Fruit fly (Drosophila melanogaster) whole organism, prepupa: ENCODE measurements around the gene CG1416.

Experiments
- Blimp-1 ChIP-seq: fragments of 200-800 bp; sonication (Bioruptor generic); optimal IDR thresholded peaks from 3 replicates; lab custom pipeline; 2017; ENCODE audit warnings: missing biosample characterization, missing genetic modification characterization, mild to moderate bottlenecking, moderate library complexity, missing genetic modification reagents
- CG10631 ChIP-seq: fragments of 200-800 bp; sonication (Bioruptor generic); optimal IDR thresholded peaks from 2 replicates; lab custom pipeline; 2016; ENCODE audit warnings: missing biosample characterization, missing genetic modification characterization
- CG10669 ChIP-seq: fragments of 200-800 bp; sonication (Bioruptor generic); optimal IDR thresholded peaks from 3 replicates; lab custom pipeline; 2018; ENCODE audit warnings: missing biosample characterization, mild to moderate bottlenecking, missing genetic modification characterization, moderate library complexity
- CG11762 ChIP-seq: fragments of 200-800 bp; sonication (Bioruptor generic); optimal IDR thresholded peaks from 3 replicates; lab custom pipeline; 2016; ENCODE audit warnings: missing biosample characterization, missing genetic modification characterization; ENCODE audit not compliant: insufficient read depth
- CG11902 ChIP-seq: fragments of 200-800 bp; sonication (Bioruptor generic); optimal IDR thresholded peaks from 3 replicates; lab custom pipeline; 2016; ENCODE audit warnings: missing biosample characterization, missing genetic modification characterization
- CG1621 ChIP-seq: fragments of 200-800 bp; sonication (Bioruptor generic); optimal IDR thresholded peaks from 3 replicates; lab custom pipeline; 2018; ENCODE audit warnings: missing biosample characterization, mild to moderate bottlenecking, missing genetic modification characterization
- CG31627 ChIP-seq: fragments of 200-800 bp; sonication (Bioruptor generic); optimal IDR thresholded peaks from 3 replicates; lab custom pipeline; 2016; ENCODE audit warnings: missing biosample characterization, missing genetic modification characterization
- CG32006 ChIP-seq: fragments of 200-800 bp; sonication (Bioruptor generic); optimal IDR thresholded peaks from 3 replicates; lab custom pipeline; 2017; ENCODE audit warnings: missing biosample characterization, mild to moderate bottlenecking, missing genetic modification characterization
- CG3919 ChIP-seq: fragments of 200-800 bp; sonication (Bioruptor generic); optimal IDR thresholded peaks from 3 replicates; lab custom pipeline; 2016; ENCODE audit warnings: missing biosample characterization, missing genetic modification characterization
- CG6163 ChIP-seq: fragments of 200-800 bp; sonication (Bioruptor generic); IDR thresholded peaks from 3 replicates; pipeline ENCODE4 v1.3.6; 2022; ENCODE audit warnings: missing biosample characterization, missing genetic modification characterization
- CG6808 ChIP-seq: fragments of 200-800 bp; sonication (Bioruptor generic); optimal IDR thresholded peaks from 3 replicates; lab custom pipeline; 2017; ENCODE audit warnings: missing biosample characterization, missing genetic modification characterization, mild to moderate bottlenecking, moderate library complexity, missing genetic modification reagents
- CG7368 ChIP-seq: fragments of 200-800 bp; sonication (Bioruptor generic); optimal IDR thresholded peaks from 3 replicates; lab custom pipeline; 2016; ENCODE audit warnings: missing biosample characterization, missing genetic modification characterization
- CG8119 ChIP-seq: fragments of 200-800 bp; sonication (Bioruptor generic); IDR thresholded peaks from 3 replicates; pipeline ENCODE4 v1.3.6; 2022; ENCODE audit warnings: missing biosample characterization, missing genetic modification characterization
- CG8632 ChIP-seq: fragments of 200-800 bp; sonication (Bioruptor generic); optimal IDR thresholded peaks from 3 replicates; lab custom pipeline; 2016; ENCODE audit warnings: missing biosample characterization, missing genetic modification characterization
- CG9139 ChIP-seq: fragments of 200-800 bp; sonication (Bioruptor generic); optimal IDR thresholded peaks from 3 replicates; lab custom pipeline; 2017; ENCODE audit warnings: missing biosample characterization, mild to moderate bottlenecking, missing genetic modification characterization
- Eip75B ChIP-seq: fragments of 200-800 bp; sonication (Bioruptor generic); optimal IDR thresholded peaks from 3 replicates; lab custom pipeline; 2016; ENCODE audit warnings: missing biosample characterization, missing genetic modification characterization
- Eip78C ChIP-seq: fragments of 200-800 bp; sonication (Bioruptor generic); peaks from one replicate; lab custom pipeline; 2016; ENCODE audit warnings: missing biosample characterization, missing genetic modification characterization
- Ets96B ChIP-seq: fragments of 200-800 bp; optimal IDR thresholded peaks from 2 replicates; lab custom pipeline; 2019; ENCODE audit warnings: missing biosample characterization, mild to moderate bottlenecking, missing genetic modification characterization, moderate library complexity
- Gug ChIP-seq: fragments of 200-800 bp; sonication (Bioruptor generic); IDR thresholded peaks from 2 replicates; pipeline ENCODE4 v1.3.6; 2022; ENCODE audit warnings: missing biosample characterization, missing genetic modification characterization
- Hr38 ChIP-seq: sonication (Bioruptor generic); optimal IDR thresholded peaks from 2 replicates; lab custom pipeline; 2016; ENCODE audit warnings: missing biosample characterization, missing genetic modification characterization
- Lpt ChIP-seq: fragments of 200-800 bp; sonication (Bioruptor generic); optimal IDR thresholded peaks from 3 replicates; lab custom pipeline; 2016; ENCODE audit warnings: missing biosample characterization, missing genetic modification characterization
- Met ChIP-seq: fragments of 200-800 bp; sonication (Bioruptor generic); optimal IDR thresholded peaks from 3 replicates; lab custom pipeline; 2016; ENCODE audit warnings: missing biosample characterization, missing genetic modification characterization
- OdsH ChIP-seq: fragments of 200-800 bp; sonication (Bioruptor generic); optimal IDR thresholded peaks from 3 replicates; lab custom pipeline; 2016; ENCODE audit warnings: missing biosample characterization, missing genetic modification characterization
- Sox102F ChIP-seq: fragments of 200-800 bp; sonication (Bioruptor generic); optimal IDR thresholded peaks from 2 replicates; lab custom pipeline; 2016; ENCODE audit warnings: missing biosample characterization, mild to moderate bottlenecking, missing genetic modification characterization
- Sox14 ChIP-seq: fragments of 200-800 bp; sonication (Bioruptor generic); optimal IDR thresholded peaks from 3 replicates; lab custom pipeline; 2016; ENCODE audit warnings: missing biosample characterization, missing genetic modification characterization
- achi ChIP-seq: fragments of 200-800 bp; sonication (Bioruptor generic); optimal IDR thresholded peaks from 3 replicates; lab custom pipeline; 2016; ENCODE audit warnings: missing biosample characterization, missing genetic modification characterization
- cyc ChIP-seq: fragments of 200-800 bp; sonication (Bioruptor generic); optimal IDR thresholded peaks from 3 replicates; lab custom pipeline; 2016; ENCODE audit warnings: missing biosample characterization, missing genetic modification characterization
- dac ChIP-seq: fragments of 200-800 bp; sonication (Bioruptor generic); optimal IDR thresholded peaks from 2 replicates; lab custom pipeline; 2017; ENCODE audit warnings: missing biosample characterization, mild to moderate bottlenecking, missing genetic modification characterization
- dsx ChIP-seq: fragments of 200-800 bp; optimal IDR thresholded peaks from 3 replicates; lab custom pipeline; 2019; ENCODE audit warnings: missing biosample characterization, mild to moderate bottlenecking, missing genetic modification characterization, moderate library complexity; ENCODE audit not compliant: poor library complexity, severe bottlenecking
- esn ChIP-seq: fragments of 200-800 bp; sonication (Bioruptor generic); optimal IDR thresholded peaks from 2 replicates; lab custom pipeline; 2016; ENCODE audit warnings: missing biosample characterization, mild to moderate bottlenecking, missing genetic modification characterization, moderate library complexity
- fd85E ChIP-seq: fragments of 200-800 bp; sonication (Bioruptor generic); optimal IDR thresholded peaks from 3 replicates; lab custom pipeline; 2016; ENCODE audit warnings: missing biosample characterization, missing genetic modification characterization
- fkh ChIP-seq: fragments of 200-800 bp; sonication (Bioruptor generic); optimal IDR thresholded peaks from 3 replicates; lab custom pipeline; 2017; ENCODE audit warnings: missing biosample characterization, mild to moderate bottlenecking, missing genetic modification characterization, moderate library complexity
- lz ChIP-seq: fragments of 200-800 bp; sonication (Bioruptor generic); optimal IDR thresholded peaks from 3 replicates; lab custom pipeline; 2016; ENCODE audit warnings: missing biosample characterization, missing genetic modification characterization
- net ChIP-seq: fragments of 200-800 bp; sonication (Bioruptor generic); optimal IDR thresholded peaks from 3 replicates; lab custom pipeline; 2016; ENCODE audit warnings: missing biosample characterization, missing genetic modification characterization
- salr ChIP-seq, 2 experiments: fragments of 200-800 bp; sonication (Bioruptor generic); optimal IDR thresholded peaks; 3 replicates each; lab custom pipeline; 2016 to 2018; ENCODE audit warnings: missing biosample characterization in 2 of 2, missing genetic modification characterization in 2 of 2, mild to moderate bottlenecking in 1 of 2
- ss ChIP-seq, 2 experiments: fragments of 200-800 bp; sonication (Bioruptor generic); optimal IDR thresholded peaks; 2 replicates in 1 of 2; 3 replicates in 1 of 2; lab custom pipeline; 2017 to 2018; ENCODE audit warnings: mild to moderate bottlenecking in 2 of 2, missing biosample characterization in 2 of 2, missing genetic modification characterization in 2 of 2, moderate library complexity in 1 of 2
- topi ChIP-seq: fragments of 200-800 bp; sonication (Bioruptor generic); optimal IDR thresholded peaks from 3 replicates; lab custom pipeline; 2016; ENCODE audit warnings: missing biosample characterization, missing genetic modification characterization

CG1416 gene

DNA sequence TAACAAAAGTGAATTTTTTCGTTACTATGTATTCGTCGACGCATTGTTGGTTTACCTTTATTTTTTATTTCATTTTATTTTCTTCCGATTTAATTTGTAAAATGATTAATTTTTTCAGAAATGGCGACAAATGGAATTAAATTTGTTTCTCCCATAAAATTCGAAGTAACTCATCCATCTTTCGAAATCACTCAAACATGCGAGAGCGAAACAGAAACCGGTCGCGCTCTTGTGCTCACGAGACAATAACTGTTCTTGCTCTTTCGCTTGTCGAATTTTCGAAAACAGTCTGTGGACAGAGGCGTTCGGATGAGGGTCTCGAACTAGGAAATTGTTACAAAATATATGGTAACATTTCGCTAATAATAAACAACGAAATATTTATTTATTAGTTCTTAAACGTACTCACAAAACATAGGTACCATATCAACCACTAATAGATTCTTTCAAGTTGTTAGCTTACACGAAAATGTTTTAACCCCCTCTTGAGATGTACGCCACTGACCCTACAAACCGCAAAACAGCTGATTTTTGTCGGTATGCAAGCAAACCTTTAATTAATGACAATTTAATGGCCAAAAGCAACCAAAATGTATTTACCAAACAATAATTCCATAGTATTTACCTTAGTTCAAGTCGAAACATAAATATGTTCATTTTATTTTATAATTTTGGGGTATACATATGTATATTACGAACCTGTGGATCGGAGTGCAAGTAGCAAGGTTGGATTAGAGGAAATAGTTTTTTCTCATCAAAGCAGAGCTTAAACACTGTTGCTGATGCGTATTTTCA, 36.9 kb downstream of the CG1416 start (continued):
- TF ChIP-seq CG7368 (GFP tag; lab: Kevin White, UChicago): peak; percentile 96
- peak; percentile 97 for TF ChIP-seq net (GFP tag; lab: Kevin White, UChicago)
- peak; percentile 99 for TF ChIP-seq topi (GFP tag; lab: Kevin White, UChicago)
- TF ChIP-seq Lpt (GFP tag; lab: Kevin White, UChicago): peak; percentile 95
- TF ChIP-seq dac (GFP tag; lab: Kevin White, UChicago): peak; percentile 94
- TF ChIP-seq Met (GFP tag; lab: Kevin White, UChicago): peak; percentile 98
- TF ChIP-seq Gug (GFP tag; lab: Robert Waterston, UW): peak; percentile 96
- peak; percentile 96 for TF ChIP-seq CG1621 (tag; lab: Kevin White, UChicago)
- peak; percentile 98 for TF ChIP-seq cyc
- TF ChIP-seq CG10631 (GFP tag; lab: Kevin White, UChicago): peak; percentile 97
- peak; percentile 97 for TF ChIP-seq Sox102F
- TF ChIP-seq CG6808: peak; percentile 95
- TF ChIP-seq dsx (GFP tag; lab: Kevin White, UChicago): peak; percentile 96
- TF ChIP-seq CG31627 (GFP tag; lab: Kevin White, UChicago): peak; percentile 98
- TF ChIP-seq Sox14 (GFP tag; lab: Kevin White, UChicago): peak; percentile 98
- TF ChIP-seq Eip75B (GFP tag; lab: Kevin White, UChicago): peak; percentile 98
- peak; percentile 96 for TF ChIP-seq CG8632 (GFP tag; lab: Kevin White, UChicago)
- peak; percentile 91 for TF ChIP-seq CG9139 (GFP tag; lab: Kevin White, UChicago)
- TF ChIP-seq CG10669 (GFP tag; lab: Kevin White, UChicago): peak; percentile 96
- peak; percentile 98 for TF ChIP-seq CG6163
- TF ChIP-seq Blimp-1 (GFP tag; lab: Kevin White, UChicago): peak; percentile 91
- peak; percentile 98 for TF ChIP-seq CG3919 (GFP tag; lab: Kevin White, UChicago)
- peak; percentile 88 for TF ChIP-seq fkh (GFP tag; lab: Kevin White, UChicago)

DNA sequence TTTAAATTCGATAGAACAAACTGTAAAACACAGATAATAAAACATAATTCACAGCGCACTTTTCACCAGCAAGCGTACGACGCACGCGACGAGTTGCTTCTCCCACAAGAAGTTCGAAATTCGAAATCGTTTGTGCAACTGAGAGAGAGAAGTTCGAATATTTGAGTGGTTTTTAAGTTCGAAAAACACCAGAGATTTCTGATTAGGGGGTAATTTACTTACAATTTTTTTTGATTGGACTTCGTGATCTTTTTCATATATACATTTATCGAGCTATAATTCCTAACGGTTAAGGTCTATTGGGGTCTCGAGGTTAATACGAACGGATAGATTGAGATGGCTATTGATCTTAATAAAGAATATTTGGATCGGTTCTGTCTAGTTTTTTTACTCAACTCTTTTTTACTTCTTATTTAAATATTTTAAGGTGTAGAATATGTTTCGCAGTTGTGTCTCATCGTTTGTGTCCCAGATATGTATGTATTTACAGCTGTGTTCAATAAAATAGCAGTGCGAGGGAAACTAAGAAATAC, 37.6 kb downstream of the CG1416 start, which contains the start of gene CG31612:
Gene CG31612, minus strand, starts transcription at position 106 of the 533 bp plus-strand sequence.
- TF ChIP-seq fd85E (GFP tag; lab: Kevin White, UChicago): no peak
- no peak for TF ChIP-seq Gug (GFP tag; lab: Robert Waterston, UW)
- TF ChIP-seq salr (GFP tag; optimal IDR thresholded peaks at IDR 0.05; lab: Kevin White, UChicago): no peak
- no peak for TF ChIP-seq Ets96B (tag; lab: Kevin White, UChicago)
- TF ChIP-seq CG7368 (GFP tag; lab: Kevin White, UChicago): no peak
- TF ChIP-seq lz (GFP tag; lab: Kevin White, UChicago): no peak
- TF ChIP-seq CG11762 (GFP tag; lab: Kevin White, UChicago): no peak
- TF ChIP-seq CG3919 (GFP tag; lab: Kevin White, UChicago): no peak
- TF ChIP-seq Hr38 (GFP tag; lab: Kevin White, UChicago): no peak
- no peak for TF ChIP-seq esn

DNA sequence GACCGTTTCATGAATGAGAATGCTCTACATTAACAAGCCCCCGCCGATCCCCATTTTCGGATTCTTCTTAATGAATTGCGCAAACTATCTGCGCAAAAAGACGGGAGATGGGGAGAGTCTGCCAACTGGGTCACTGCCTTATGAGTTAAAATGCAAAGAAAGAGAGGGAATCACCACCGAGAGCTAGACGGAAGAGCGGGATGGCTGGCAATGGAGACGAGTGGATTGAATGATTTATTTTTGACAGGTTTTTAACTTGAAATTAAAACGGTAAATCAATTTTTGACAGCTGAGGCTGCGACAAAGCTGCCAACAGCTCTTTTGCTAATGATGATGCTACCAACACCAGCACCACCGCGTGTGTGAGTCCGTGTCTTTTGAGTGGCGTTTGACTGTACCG, 46.3 kb downstream of the CG1416 start:
- TF ChIP-seq CG3919 (GFP tag; lab: Kevin White, UChicago) (no peak), CG8632 (GFP tag; lab: Kevin White, UChicago) (no peak), CG32006 (GFP tag; lab: Kevin White, UChicago) (no peak), Eip78C (GFP tag; lab: Kevin White, UChicago) (peak; percentile 42)
- TF ChIP-seq, all 60 proteins: peak for 1

DNA sequence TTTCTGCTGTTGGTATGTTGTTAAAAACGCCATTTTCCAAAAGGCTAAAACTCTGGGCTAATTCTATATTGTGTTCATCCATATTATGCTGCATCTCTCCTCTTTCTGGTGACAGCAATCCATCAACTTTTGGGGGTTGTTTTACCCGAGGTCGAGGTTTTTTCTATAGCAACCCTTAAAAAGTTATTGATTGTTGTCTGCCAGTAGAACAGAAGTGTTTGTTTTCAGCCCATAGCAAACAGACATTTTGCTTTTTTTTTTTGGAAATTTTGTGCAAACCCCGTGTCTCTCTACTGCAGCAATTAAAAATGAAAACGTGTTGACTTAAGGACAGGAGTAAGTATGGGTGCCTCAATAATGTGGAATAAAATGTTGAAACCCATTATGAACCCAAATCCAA, 48.5 kb downstream of the CG1416 start:
- TF ChIP-seq CG6808 (no peak), Gug (GFP tag; lab: Robert Waterston, UW) (no peak), fkh (GFP tag; lab: Kevin White, UChicago) (no peak), ss (GFP tag; optimal IDR thresholded peaks at IDR 0.05; lab: Kevin White, UChicago) (no peak), OdsH (no peak), Ets96B (tag; lab: Kevin White, UChicago) (no peak), CG11902 (GFP tag; lab: Kevin White, UChicago) (no peak), CG8119 (GFP tag; lab: Robert Waterston, UW) (no peak), Hr38 (GFP tag; lab: Kevin White, UChicago) (no peak), salr (GFP tag; optimal IDR thresholded peaks at IDR 0.05; lab: Kevin White, UChicago) (no peak), achi (GFP tag; lab: Kevin White, UChicago) (no peak)
